Fruit fly (Drosophila melanogaster) Kc167 (cell line): Measurements from ENCODE around the gene lwr.

Source experiments
- Myc ChIP-seq: fragments of >200 bp; optimal IDR thresholded peaks from 2 replicates; lab custom pipeline; 2017; ENCODE audit warnings: missing external identifiers
- Sin3A ChIP-seq: fragments of >200 bp; optimal IDR thresholded peaks from 2 replicates; lab custom pipeline; 2018; ENCODE audit warnings: missing external identifiers
- h ChIP-seq: fragments of >200 bp; optimal IDR thresholded peaks from 3 replicates; lab custom pipeline; 2018; ENCODE audit warnings: missing external identifiers

- TF ChIP-seq Myc (no peak), h (lab: Kevin White, UChicago) (no peak), Sin3A (lab: Kevin White, UChicago) (no peak)
Measured at dm6 chr2L:501622-502021, 40.8 kb downstream of the lwr start.
